Fruit fly (Drosophila melanogaster) whole organism, embryonic: ENCODE results near the gene CG15534.
A peak's percentile ranks its signal among the peaks of the same experiment; 100 is the strongest.

Experiments
- Abd-B ChIP-seq: fragments of 200-800 bp; sonication (Bioruptor generic); optimal IDR thresholded peaks from 2 replicates; lab custom pipeline; 2018; ENCODE audit warnings: missing biosample characterization, mild to moderate bottlenecking, missing genetic modification characterization, moderate library complexity
- Asciz ChIP-seq: fragments of 200-800 bp; sonication (Bioruptor generic); optimal IDR thresholded peaks from 2 replicates; lab custom pipeline; 2017; ENCODE audit warnings: missing biosample characterization, mild to moderate bottlenecking, missing genetic modification characterization, missing genetic modification reagents
- Atf6 ChIP-seq: fragments of 200-800 bp; sonication (Bioruptor generic); IDR thresholded peaks from 2 replicates; pipeline ENCODE4 v1.3.6; 2022; ENCODE audit warnings: missing biosample characterization, missing genetic modification characterization
- CG10267 ChIP-seq: fragments of 200-800 bp; sonication (Bioruptor generic); optimal IDR thresholded peaks from 2 replicates; lab custom pipeline; 2018; ENCODE audit warnings: missing biosample characterization, mild to moderate bottlenecking, missing genetic modification characterization, moderate library complexity
- CG13123 ChIP-seq: fragments of 200-800 bp; sonication (Bioruptor generic); optimal IDR thresholded peaks from 2 replicates; lab custom pipeline; 2016; ENCODE audit warnings: missing biosample characterization, missing genetic modification characterization
- CG14014 ChIP-seq: fragments of 200-800 bp; sonication (Bioruptor generic); IDR thresholded peaks from 2 replicates; pipeline ENCODE4 v1.3.6; 2022; ENCODE audit warnings: missing biosample characterization, missing genetic modification characterization
- CG14965 ChIP-seq: fragments of 200-800 bp; sonication (Bioruptor generic); optimal IDR thresholded peaks from 2 replicates; lab custom pipeline; 2016; ENCODE audit warnings: missing biosample characterization, missing genetic modification characterization, borderline replicate concordance
- CG1603 ChIP-seq: fragments of 200-800 bp; sonication (Bioruptor generic); optimal IDR thresholded peaks from 2 replicates; lab custom pipeline; 2019; ENCODE audit warnings: missing biosample characterization, mild to moderate bottlenecking, missing genetic modification characterization, moderate library complexity
- CG16863 ChIP-seq: fragments of 200-800 bp; sonication (Bioruptor generic); optimal IDR thresholded peaks from 3 replicates; lab custom pipeline; 2016; ENCODE audit warnings: missing biosample characterization, missing genetic modification characterization
- CG17328 ChIP-seq: fragments of 200-800 bp; sonication (Bioruptor generic); IDR thresholded peaks from 2 replicates; pipeline ENCODE4 v1.3.6; 2022; ENCODE audit warnings: missing biosample characterization, missing genetic modification characterization
- CG17612 ChIP-seq: fragments of 200-800 bp; sonication (Bioruptor generic); IDR thresholded peaks from 2 replicates; pipeline ENCODE4 v1.3.6; 2022; ENCODE audit warnings: missing biosample characterization, missing genetic modification characterization
- CG18599 ChIP-seq: fragments of 200-800 bp; sonication (Bioruptor generic); optimal IDR thresholded peaks from 3 replicates; lab custom pipeline; 2017; ENCODE audit warnings: missing biosample characterization, missing genetic modification characterization, mild to moderate bottlenecking, moderate library complexity, missing genetic modification reagents
- CG18619 ChIP-seq: fragments of 200-800 bp; sonication (Bioruptor generic); optimal IDR thresholded peaks from 3 replicates; lab custom pipeline; 2017; ENCODE audit warnings: missing biosample characterization, mild to moderate bottlenecking, missing genetic modification characterization
- CG3065 ChIP-seq: fragments of 200-800 bp; sonication (Bioruptor generic); optimal IDR thresholded peaks from 2 replicates; lab custom pipeline; 2016; ENCODE audit warnings: missing biosample characterization, missing genetic modification characterization
- CG4820 ChIP-seq: fragments of 200-800 bp; sonication (Bioruptor generic); optimal IDR thresholded peaks from 3 replicates; lab custom pipeline; 2016; ENCODE audit warnings: missing biosample characterization, missing genetic modification characterization
- CG6654 ChIP-seq: fragments of 200-800 bp; sonication (Bioruptor generic); optimal IDR thresholded peaks from 2 replicates; lab custom pipeline; 2017; ENCODE audit warnings: missing biosample characterization, mild to moderate bottlenecking, missing genetic modification characterization
- CG8388 ChIP-seq: fragments of 200-800 bp; sonication (Bioruptor generic); optimal IDR thresholded peaks from 2 replicates; lab custom pipeline; 2019; ENCODE audit warnings: missing biosample characterization, mild to moderate bottlenecking, missing genetic modification characterization, moderate library complexity
- CG9932 ChIP-seq: fragments of 200-800 bp; sonication (Bioruptor generic); IDR thresholded peaks from 2 replicates; pipeline ENCODE4 v1.3.6; 2022; ENCODE audit warnings: missing biosample characterization, missing genetic modification characterization
- D ChIP-seq, 2 experiments: fragments of 200-800 bp in 1 of 2; fragments of >200 bp in 1 of 2; sonication (Bioruptor generic) in 1 of 2; optimal IDR thresholded peaks; 2 replicates in 1 of 2; 3 replicates in 1 of 2; lab custom pipeline; 2017; ENCODE audit warnings: mild to moderate bottlenecking in 1 of 2, missing biosample characterization in 1 of 2, missing genetic modification characterization in 1 of 2, missing genetic modification reagents in 1 of 2
- Dad ChIP-seq: fragments of 200-800 bp; sonication (Bioruptor generic); optimal IDR thresholded peaks from 3 replicates; lab custom pipeline; 2016; ENCODE audit warnings: missing biosample characterization, missing genetic modification characterization
- Dbx ChIP-seq: fragments of 200-800 bp; sonication (Bioruptor generic); IDR thresholded peaks from 3 replicates; pipeline ENCODE4 v1.3.6; 2022; ENCODE audit warnings: missing biosample characterization, missing genetic modification characterization
- E2f1 ChIP-seq: fragments of 200-800 bp; sonication (Bioruptor generic); IDR thresholded peaks from 2 replicates; pipeline ENCODE4 v1.3.6; 2022; ENCODE audit warnings: missing biosample characterization, missing genetic modification characterization
- E2f2 ChIP-seq: fragments of 200-800 bp; sonication (Bioruptor generic); IDR thresholded peaks from 2 replicates; pipeline ENCODE4 v1.3.6; 2022; ENCODE audit warnings: missing biosample characterization, missing genetic modification characterization
- Fer1 ChIP-seq: fragments of 200-800 bp; sonication (Bioruptor generic); optimal IDR thresholded peaks from 2 replicates; lab custom pipeline; 2017; ENCODE audit warnings: missing biosample characterization, mild to moderate bottlenecking, missing genetic modification characterization
- HLH3B ChIP-seq: fragments of 200-800 bp; sonication (Bioruptor generic); IDR thresholded peaks from 2 replicates; pipeline ENCODE4 v1.3.6; 2022; ENCODE audit warnings: missing biosample characterization, missing genetic modification characterization
- Mes4 ChIP-seq: fragments of 200-800 bp; sonication (Bioruptor generic); optimal IDR thresholded peaks from 2 replicates; lab custom pipeline; 2016; ENCODE audit warnings: missing biosample characterization, missing genetic modification characterization
- NC2β ChIP-seq: fragments of 200-800 bp; sonication (Bioruptor generic); optimal IDR thresholded peaks from 2 replicates; lab custom pipeline; 2016; ENCODE audit warnings: missing biosample characterization, missing genetic modification characterization
- Oli ChIP-seq: fragments of 200-800 bp; sonication (Bioruptor generic); optimal IDR thresholded peaks from 2 replicates; lab custom pipeline; 2018; ENCODE audit warnings: missing biosample characterization, mild to moderate bottlenecking, missing genetic modification characterization, moderate library complexity
- Optix ChIP-seq: fragments of 200-800 bp; sonication (Bioruptor generic); IDR thresholded peaks from 3 replicates; pipeline ENCODE4 v1.3.6; 2022; ENCODE audit warnings: missing biosample characterization, missing genetic modification characterization
- PHDP ChIP-seq: fragments of 200-800 bp; sonication (Bioruptor generic); optimal IDR thresholded peaks from 3 replicates; lab custom pipeline; 2018; ENCODE audit warnings: missing biosample characterization, mild to moderate bottlenecking, missing genetic modification characterization, moderate library complexity
- Sox100B ChIP-seq: fragments of 200-800 bp; sonication (Bioruptor generic); optimal IDR thresholded peaks from 3 replicates; lab custom pipeline; 2018; ENCODE audit warnings: missing biosample characterization, mild to moderate bottlenecking, missing genetic modification characterization
- ac ChIP-seq: fragments of 200-800 bp; sonication (Bioruptor generic); optimal IDR thresholded peaks from 3 replicates; lab custom pipeline; 2017; ENCODE audit warnings: missing biosample characterization, mild to moderate bottlenecking, missing genetic modification characterization
- ap ChIP-seq: fragments of 200-800 bp; sonication (Bioruptor generic); IDR thresholded peaks from 2 replicates; pipeline ENCODE4 v1.3.6; 2022; ENCODE audit warnings: missing biosample characterization, missing genetic modification characterization
- ara ChIP-seq: fragments of 200-800 bp; sonication (Bioruptor generic); IDR thresholded peaks from 2 replicates; pipeline ENCODE4 v1.3.6; 2022; ENCODE audit warnings: missing biosample characterization, missing genetic modification characterization
- bsh ChIP-seq, 2 experiments: fragments of 200-800 bp; sonication (Bioruptor generic); optimal IDR thresholded peaks; 2 replicates each; lab custom pipeline; 2017 to 2018; ENCODE audit warnings: mild to moderate bottlenecking in 2 of 2, missing biosample characterization in 2 of 2, missing genetic modification characterization in 2 of 2, moderate library complexity in 1 of 2
- chn ChIP-seq: fragments of 200-800 bp; sonication (Bioruptor generic); optimal IDR thresholded peaks from 2 replicates; lab custom pipeline; 2016; ENCODE audit warnings: missing biosample characterization, missing genetic modification characterization
- croc ChIP-seq: fragments of 200-800 bp; sonication (Bioruptor generic); conservative IDR thresholded peaks from 3 replicates; pipeline ENCODE4 v1.3.6; 2022; ENCODE audit warnings: missing biosample characterization, missing genetic modification characterization
- danr ChIP-seq: fragments of 200-800 bp; sonication (Bioruptor generic); IDR thresholded peaks from 2 replicates; pipeline ENCODE4 v1.3.6; 2022; ENCODE audit warnings: missing biosample characterization, missing genetic modification characterization
- dpn ChIP-seq, 2 experiments: fragments of 200-800 bp; sonication (Bioruptor generic); optimal IDR thresholded peaks; 3 replicates each; lab custom pipeline; 2016; ENCODE audit warnings: missing biosample characterization in 2 of 2, missing genetic modification characterization in 2 of 2
- en ChIP-seq: fragments of 200-800 bp; sonication (Bioruptor generic); optimal IDR thresholded peaks from 2 replicates; lab custom pipeline; 2016; ENCODE audit warnings: missing biosample characterization, missing genetic modification characterization
- gfzf ChIP-seq: fragments of 200-800 bp; sonication (Bioruptor generic); optimal IDR thresholded peaks from 2 replicates; lab custom pipeline; 2016; ENCODE audit warnings: missing biosample characterization, mild to moderate bottlenecking, missing genetic modification characterization, moderate library complexity
- grau ChIP-seq: fragments of 200-800 bp; optimal IDR thresholded peaks from 3 replicates; lab custom pipeline; 2019; ENCODE audit warnings: missing biosample characterization, mild to moderate bottlenecking, missing genetic modification characterization, moderate library complexity
- pum ChIP-seq: fragments of 200-800 bp; sonication (Bioruptor generic); optimal IDR thresholded peaks from 2 replicates; lab custom pipeline; 2016; ENCODE audit warnings: missing biosample characterization, missing genetic modification characterization
- slp2 ChIP-seq: fragments of 200-800 bp; sonication (Bioruptor generic); optimal IDR thresholded peaks from 2 replicates; lab custom pipeline; 2016; ENCODE audit warnings: missing biosample characterization, missing genetic modification characterization
- tap ChIP-seq: fragments of 200-800 bp; optimal IDR thresholded peaks from 3 replicates; lab custom pipeline; 2019; ENCODE audit warnings: missing biosample characterization, mild to moderate bottlenecking, missing genetic modification characterization, moderate library complexity
- tio ChIP-seq: fragments of 200-800 bp; sonication (Bioruptor generic); optimal IDR thresholded peaks from 2 replicates; lab custom pipeline; 2017; ENCODE audit warnings: missing biosample characterization, missing genetic modification characterization, inconsistent platforms
- tll ChIP-seq, 2 experiments: fragments of 200-800 bp in 1 of 2; fragments of >200 bp in 1 of 2; sonication (Bioruptor generic) in 1 of 2; optimal IDR thresholded peaks; 2 replicates each; lab custom pipeline; 2017 to 2019; ENCODE audit warnings: missing biosample characterization in 2 of 2, missing genetic modification characterization in 2 of 2, mild to moderate bottlenecking in 1 of 2, moderate library complexity in 1 of 2
- tna ChIP-seq: fragments of 200-800 bp; sonication (Bioruptor generic); IDR thresholded peaks from 2 replicates; pipeline ENCODE4 v1.3.6; 2022; ENCODE audit warnings: missing biosample characterization, missing genetic modification characterization; ENCODE audit not compliant: partially characterized antibody
- wek ChIP-seq: fragments of 200-800 bp; sonication (Bioruptor generic); optimal IDR thresholded peaks from 3 replicates; lab custom pipeline; 2018; ENCODE audit warnings: missing biosample characterization, mild to moderate bottlenecking, missing genetic modification characterization, moderate library complexity

CG15534 gene

DNA sequence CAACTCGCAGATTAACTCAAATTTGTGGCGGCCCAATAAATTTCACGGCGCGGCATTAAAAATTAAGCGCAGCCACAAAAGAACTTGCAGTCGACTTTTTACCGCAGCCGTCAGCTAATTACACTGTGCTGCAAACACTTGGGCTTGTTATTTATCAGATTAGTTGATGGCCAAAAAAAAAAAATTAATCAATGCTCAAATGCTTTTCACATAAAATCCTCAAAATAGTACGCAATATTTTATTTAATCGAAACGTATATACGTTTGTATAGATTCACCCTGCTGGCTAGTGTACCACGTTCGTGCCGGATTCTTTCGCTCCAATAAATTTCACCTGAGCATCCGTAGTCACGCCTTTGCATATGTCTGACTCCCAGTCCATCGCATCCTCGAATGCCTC lies 18.1 kb upstream of the CG15534 start (continued):
- no peak for TF ChIP-seq D (optimal IDR thresholded peaks at IDR 0.05; lab: Kevin White, UChicago)
- TF ChIP-seq D (GFP tag; optimal IDR thresholded peaks at IDR 0.05; lab: Kevin White, UChicago): peak; percentile 59
- peak; percentile 36; the same call in 1 of the 2 replicates for TF ChIP-seq CG9932 (GFP tag; lab: Robert Waterston, UW)
- TF ChIP-seq CG4820 (GFP tag; lab: Kevin White, UChicago): peak; percentile 59
- TF ChIP-seq en (GFP tag; lab: Kevin White, UChicago): peak; percentile 17
- TF ChIP-seq CG18599 (GFP tag; lab: Kevin White, UChicago): peak; percentile 63
- peak; percentile 36 for TF ChIP-seq CG6654 (GFP tag; lab: Kevin White, UChicago)
- peak; percentile 56 for TF ChIP-seq CG8388
- peak; percentile 63 for TF ChIP-seq ap (GFP tag; lab: Robert Waterston, UW)
- peak; percentile 12 for TF ChIP-seq pum (GFP tag; lab: Kevin White, UChicago)
- TF ChIP-seq CG3065 (GFP tag; lab: Kevin White, UChicago): no peak
- no peak for TF ChIP-seq tna
- no peak for TF ChIP-seq ac (GFP tag; lab: Kevin White, UChicago)
- TF ChIP-seq CG1603: peak; percentile 81
- peak; percentile 81 for TF ChIP-seq ara (GFP tag; lab: Robert Waterston, UW)
- TF ChIP-seq Oli (tag; lab: Kevin White, UChicago): peak; percentile 61
- TF ChIP-seq Asciz (GFP tag; lab: Kevin White, UChicago): peak; percentile 52
- peak; percentile 45 for TF ChIP-seq Sox100B (GFP tag; lab: Kevin White, UChicago)
- TF ChIP-seq tap: peak; percentile 17
- peak; percentile 73 for TF ChIP-seq HLH3B
- TF ChIP-seq chn (GFP tag; lab: Kevin White, UChicago): peak; percentile 17
- TF ChIP-seq Optix (GFP tag; lab: Robert Waterston, UW): 0 out of 3 replicates have a peak, but pooled peaks have one; percentile 39
- peak; percentile 49; the same call in 2 of the 3 replicates for TF ChIP-seq croc (GFP tag; lab: Robert Waterston, UW)
- peak; percentile 30 for TF ChIP-seq Fer1
- 0 out of 2 replicates have a peak, but pooled peaks have one; percentile 18 for TF ChIP-seq E2f2 (GFP tag; lab: Robert Waterston, UW)
- peak; percentile 19; the same call in 1 of the 2 replicates for TF ChIP-seq Atf6 (GFP tag; lab: Robert Waterston, UW)
- TF ChIP-seq dpn (GFP tag; optimal IDR thresholded peaks at IDR 0.05; lab: Kevin White, UChicago): peak in 1 of 2 experiments; percentile 49
- TF ChIP-seq grau (tag; lab: Kevin White, UChicago): peak; percentile 36
- peak; percentile 71 for TF ChIP-seq CG17328 (GFP tag; lab: Robert Waterston, UW)
- no peak for TF ChIP-seq CG14965 (GFP tag; lab: Kevin White, UChicago)
- TF ChIP-seq CG16863 (GFP tag; lab: Kevin White, UChicago): peak; percentile 45
- no peak for TF ChIP-seq gfzf
- peak; percentile 41 for TF ChIP-seq E2f1 (GFP tag; lab: Robert Waterston, UW)
- TF ChIP-seq CG18619: peak; percentile 10
- peak; percentile 9 for TF ChIP-seq Abd-B
- TF ChIP-seq tll (GFP tag; optimal IDR thresholded peaks at IDR 0.05; lab: Kevin White, UChicago): no peak
- TF ChIP-seq CG13123 (GFP tag; lab: Kevin White, UChicago): no peak
- TF ChIP-seq slp2 (GFP tag; lab: Kevin White, UChicago): no peak
- peak; percentile 32 for TF ChIP-seq Mes4 (GFP tag; lab: Kevin White, UChicago)
- peak; percentile 19 for TF ChIP-seq tio
- peak; percentile 46 for TF ChIP-seq CG10267 (tag; lab: Kevin White, UChicago)
- TF ChIP-seq bsh (GFP tag; optimal IDR thresholded peaks at IDR 0.05; lab: Kevin White, UChicago): peak in 1 of 2 experiments; percentile 81
- peak; percentile 49; the same call in 1 of the 2 replicates for TF ChIP-seq CG14014
- TF ChIP-seq Dad (GFP tag; lab: Kevin White, UChicago): no peak
- peak; percentile 39; the same call in 1 of the 2 replicates for TF ChIP-seq CG17612
- TF ChIP-seq danr (GFP tag; lab: Robert Waterston, UW): 0 out of 2 replicates have a peak, but pooled peaks have one; percentile 16
- no peak for TF ChIP-seq NC2β
- TF ChIP-seq Dbx: no peak
- peak; percentile 58 for TF ChIP-seq PHDP
- no peak for TF ChIP-seq wek (GFP tag; lab: Kevin White, UChicago)
